Worm (Caenorhabditis elegans) whole organism, late embryonic: ENCODE results near the gene phat-3.

ENCODE experiments used
- eyg-1 ChIP-seq: sonication (generic microtip); optimal IDR thresholded peaks from 2 replicates; lab custom pipeline; 2016; ENCODE audit warnings: missing genotype, missing genetic modification characterization, missing compliant biosample characterization
- madf-2 ChIP-seq: sonication (generic microtip); optimal IDR thresholded peaks from 2 replicates; lab custom pipeline; 2017; ENCODE audit warnings: missing genetic modification characterization, missing compliant biosample characterization
- nhr-232 ChIP-seq: sonication (generic microtip); optimal IDR thresholded peaks from 2 replicates; lab custom pipeline; 2016; ENCODE audit warnings: missing genetic modification characterization, missing compliant biosample characterization
- pag-3 ChIP-seq: sonication (generic microtip); optimal IDR thresholded peaks from 2 replicates; lab custom pipeline; 2016; ENCODE audit warnings: missing compliant biosample characterization, missing genetic modification characterization, borderline replicate concordance
- pha-4 ChIP-seq: fragments of 150-350 bp; optimal IDR thresholded peaks from 2 replicates; lab custom pipeline; 2018; ENCODE audit warnings: missing biosample characterization, missing genetic modification reagents, missing genetic modification characterization
- sox-2 ChIP-seq: fragments of 200-800 bp; sonication (Bioruptor generic); IDR thresholded peaks from 2 replicates; pipeline ENCODE4 v1.3.6; 2022; ENCODE audit warnings: missing genetic modification reagents, missing genetic modification characterization, missing compliant biosample characterization
- zip-5 ChIP-seq: sonication (generic microtip); optimal IDR thresholded peaks from 2 replicates; lab custom pipeline; 2016; ENCODE audit warnings: missing genetic modification characterization, missing compliant biosample characterization

- TF ChIP-seq nhr-232 (no peak), zip-5 (no peak), madf-2 (tag; lab: Kevin White, UChicago) (no peak), sox-2 (GFP tag; lab: Robert Waterston, UW) (no peak), eyg-1 (tag; lab: Kevin White, UChicago) (no peak), pag-3 (tag; lab: Kevin White, UChicago) (no peak), pha-4 (tag; lab: Kevin White, UChicago) (no peak)
Observed at ce11 chrV:4056203-4056602, 12.5 kb downstream of the phat-3 start.
